Fruit fly (Drosophila melanogaster) Kc167 (cell line): ENCODE data around the gene CG31807.

Source experiments
- h ChIP-seq: fragments of >200 bp; optimal IDR thresholded peaks from 3 replicates; lab custom pipeline; 2018; ENCODE audit warnings: missing external identifiers
- ttk ChIP-seq: sonication (Bioruptor generic); optimal IDR thresholded peaks from 2 replicates; lab custom pipeline; 2017; ENCODE audit warnings: missing external identifiers

dm6 chr2L:16682203-16682602, 1.6 kb downstream of the CG31807 start, which contains the start of gene CG33552:
- TF ChIP-seq h (lab: Kevin White, UChicago) (no peak), ttk (lab: Kevin White, UChicago) (no peak)
